Worm (Caenorhabditis elegans) whole organism, young adult: ENCODE measurements around the gene vap-2.

Experiments used
- ekl-4 ChIP-seq: fragments of 200-800 bp; sonication (Bioruptor generic); IDR thresholded peaks from 2 replicates; pipeline ENCODE4 v1.3.6; 2022; ENCODE audit warnings: missing genetic modification reagents, missing genetic modification characterization, missing compliant biosample characterization
- lsl-1 ChIP-seq: fragments of 200-800 bp; sonication (Bioruptor generic); optimal IDR thresholded peaks from 2 replicates; lab custom pipeline; 2018; ENCODE audit warnings: mild to moderate bottlenecking, missing genetic modification characterization, moderate library complexity, missing compliant biosample characterization

DNA sequence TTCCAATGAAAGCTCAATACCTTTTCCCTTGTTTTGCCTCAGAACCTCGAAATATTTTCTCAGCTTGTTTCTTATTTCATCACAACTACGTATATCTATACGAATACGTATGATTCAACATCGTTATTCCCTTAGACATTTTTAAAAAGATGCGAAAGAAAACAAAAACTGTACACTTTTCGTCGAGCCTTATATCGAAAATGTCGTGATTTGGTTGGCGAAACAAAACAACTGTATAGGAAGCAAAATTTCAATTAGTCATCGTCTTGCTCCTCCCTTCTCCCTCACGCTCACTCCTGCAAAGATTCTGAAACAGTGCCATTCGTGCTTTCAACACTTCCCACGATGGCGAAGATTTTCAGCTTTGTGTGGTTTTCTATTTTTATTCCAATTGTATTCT, 5.1 kb downstream of the vap-2 start, which contains the start of gene ttr-14:
- no peak for TF ChIP-seq ekl-4 (GFP tag; lab: Robert Waterston, UW)
- no peak for TF ChIP-seq lsl-1
